Fruit fly (Drosophila melanogaster) whole organism, embryonic: ENCODE results near the gene CG6927.
A peak's percentile ranks its signal among the peaks of the same experiment; 100 is the strongest.

Experiments
- Aef1 ChIP-seq: fragments of 200-800 bp; sonication (Bioruptor generic); IDR thresholded peaks from 3 replicates; pipeline ENCODE4 v1.3.6; 2022; ENCODE audit warnings: missing biosample characterization, missing genetic modification characterization
- Asciz ChIP-seq: fragments of 200-800 bp; sonication (Bioruptor generic); optimal IDR thresholded peaks from 2 replicates; lab custom pipeline; 2017; ENCODE audit warnings: missing biosample characterization, mild to moderate bottlenecking, missing genetic modification characterization, missing genetic modification reagents
- CG10147 ChIP-seq: fragments of 200-800 bp; sonication (Bioruptor generic); optimal IDR thresholded peaks from 2 replicates; lab custom pipeline; 2019; ENCODE audit warnings: missing biosample characterization, mild to moderate bottlenecking, missing genetic modification characterization, moderate library complexity
- CG10654 ChIP-seq: fragments of 200-800 bp; sonication (Bioruptor generic); optimal IDR thresholded peaks from 2 replicates; lab custom pipeline; 2016; ENCODE audit warnings: missing biosample characterization, missing genetic modification characterization
- CG12219 ChIP-seq: fragments of 200-800 bp; sonication (Bioruptor generic); optimal IDR thresholded peaks from 3 replicates; lab custom pipeline; 2018; ENCODE audit warnings: missing biosample characterization, mild to moderate bottlenecking, missing genetic modification characterization
- CG16863 ChIP-seq: fragments of 200-800 bp; sonication (Bioruptor generic); optimal IDR thresholded peaks from 3 replicates; lab custom pipeline; 2016; ENCODE audit warnings: missing biosample characterization, missing genetic modification characterization
- CG17361 ChIP-seq: fragments of 200-800 bp; sonication (Bioruptor generic); IDR thresholded peaks from 3 replicates; pipeline ENCODE4 v1.3.6; 2022; ENCODE audit warnings: missing biosample characterization, missing genetic modification characterization
- CG17385 ChIP-seq: fragments of 200-800 bp; sonication (Bioruptor generic); optimal IDR thresholded peaks from 3 replicates; lab custom pipeline; 2018; ENCODE audit warnings: missing biosample characterization, mild to moderate bottlenecking, missing genetic modification characterization
- CG18619 ChIP-seq: fragments of 200-800 bp; sonication (Bioruptor generic); optimal IDR thresholded peaks from 3 replicates; lab custom pipeline; 2017; ENCODE audit warnings: missing biosample characterization, mild to moderate bottlenecking, missing genetic modification characterization
- CG2116 ChIP-seq: fragments of 200-800 bp; sonication (Bioruptor generic); optimal IDR thresholded peaks from 3 replicates; lab custom pipeline; 2018; ENCODE audit warnings: missing biosample characterization, mild to moderate bottlenecking, missing genetic modification characterization
- CG2129 ChIP-seq: fragments of 200-800 bp; sonication (Bioruptor generic); IDR thresholded peaks from 2 replicates; pipeline ENCODE4 v1.3.6; 2022; ENCODE audit warnings: missing biosample characterization, missing genetic modification characterization; ENCODE audit not compliant: partially characterized antibody
- CG31365 ChIP-seq: fragments of 200-800 bp; sonication (Bioruptor generic); optimal IDR thresholded peaks from 2 replicates; lab custom pipeline; 2018; ENCODE audit warnings: missing biosample characterization, mild to moderate bottlenecking, missing genetic modification characterization
- CG3281 ChIP-seq: fragments of 200-800 bp; sonication (Bioruptor generic); optimal IDR thresholded peaks from 3 replicates; lab custom pipeline; 2017; ENCODE audit warnings: missing biosample characterization, mild to moderate bottlenecking, missing genetic modification characterization
- CG4282 ChIP-seq: fragments of 200-800 bp; sonication (Bioruptor generic); optimal IDR thresholded peaks from 2 replicates; lab custom pipeline; 2016; ENCODE audit warnings: missing biosample characterization, missing genetic modification characterization
- CG5245 ChIP-seq: fragments of 200-800 bp; sonication (Bioruptor generic); optimal IDR thresholded peaks from 3 replicates; lab custom pipeline; 2016; ENCODE audit warnings: missing biosample characterization, missing genetic modification characterization
- CG7987 ChIP-seq: fragments of 200-800 bp; sonication (Bioruptor generic); optimal IDR thresholded peaks from 2 replicates; lab custom pipeline; 2018; ENCODE audit warnings: missing biosample characterization, mild to moderate bottlenecking, missing genetic modification characterization, moderate library complexity
- CG8089 ChIP-seq: fragments of 200-800 bp; sonication (Bioruptor generic); optimal IDR thresholded peaks from 3 replicates; lab custom pipeline; 2016; ENCODE audit warnings: missing biosample characterization, missing genetic modification characterization
- CG8944 ChIP-seq: fragments of 200-800 bp; sonication (Bioruptor generic); optimal IDR thresholded peaks from 3 replicates; lab custom pipeline; 2016; ENCODE audit warnings: missing biosample characterization, missing genetic modification characterization
- CG9437 ChIP-seq: fragments of 200-800 bp; sonication (Bioruptor generic); optimal IDR thresholded peaks from 2 replicates; lab custom pipeline; 2018; ENCODE audit warnings: missing biosample characterization, mild to moderate bottlenecking, missing genetic modification characterization
- CG9797 ChIP-seq: fragments of 200-800 bp; sonication (Bioruptor generic); optimal IDR thresholded peaks from 3 replicates; lab custom pipeline; 2018; ENCODE audit warnings: missing biosample characterization, mild to moderate bottlenecking, missing genetic modification characterization
- CkIIα-i1 ChIP-seq: fragments of 200-800 bp; sonication (Bioruptor generic); IDR thresholded peaks from 2 replicates; pipeline ENCODE4 v1.3.6; 2022; ENCODE audit warnings: missing biosample characterization, missing genetic modification characterization
- Dek ChIP-seq: fragments of 200-800 bp; sonication (Bioruptor generic); optimal IDR thresholded peaks from 3 replicates; lab custom pipeline; 2019; ENCODE audit warnings: missing biosample characterization, mild to moderate bottlenecking, missing genetic modification characterization, moderate library complexity
- Dp ChIP-seq: fragments of 200-800 bp; sonication (Bioruptor generic); optimal IDR thresholded peaks from 2 replicates; lab custom pipeline; 2018; ENCODE audit warnings: missing biosample characterization, mild to moderate bottlenecking, missing genetic modification characterization, moderate library complexity
- Fer3 ChIP-seq: fragments of 200-800 bp; sonication (Bioruptor generic); optimal IDR thresholded peaks from 2 replicates; lab custom pipeline; 2018; ENCODE audit warnings: missing biosample characterization, mild to moderate bottlenecking, missing genetic modification characterization, moderate library complexity
- Nf-YA ChIP-seq: fragments of 200-800 bp; sonication (Bioruptor generic); IDR thresholded peaks from 2 replicates; pipeline ENCODE4 v1.3.6; 2022; ENCODE audit warnings: missing biosample characterization, missing genetic modification characterization
- Sox102F ChIP-seq: fragments of 200-800 bp; sonication (Bioruptor generic); optimal IDR thresholded peaks from 2 replicates; lab custom pipeline; 2018; ENCODE audit warnings: missing biosample characterization, mild to moderate bottlenecking, missing genetic modification characterization, moderate library complexity
- Usf ChIP-seq: fragments of 200-800 bp; sonication (Bioruptor generic); optimal IDR thresholded peaks from 2 replicates; lab custom pipeline; 2017; ENCODE audit warnings: missing genotype, missing biosample characterization, missing genetic modification characterization
- aop ChIP-seq: fragments of 200-800 bp; sonication (Bioruptor generic); IDR thresholded peaks from 2 replicates; pipeline ENCODE4 v1.3.6; 2022; ENCODE audit warnings: missing biosample characterization, missing genetic modification characterization
- cg ChIP-seq: fragments of 200-800 bp; sonication (Bioruptor generic); optimal IDR thresholded peaks from 3 replicates; lab custom pipeline; 2019; ENCODE audit warnings: missing biosample characterization, mild to moderate bottlenecking, missing genetic modification characterization, moderate library complexity
- chn ChIP-seq: fragments of 200-800 bp; sonication (Bioruptor generic); optimal IDR thresholded peaks from 2 replicates; lab custom pipeline; 2016; ENCODE audit warnings: missing biosample characterization, missing genetic modification characterization
- ci ChIP-seq: fragments of 200-800 bp; sonication (Bioruptor generic); IDR thresholded peaks from 3 replicates; pipeline ENCODE4 v1.3.6; 2022; ENCODE audit warnings: missing biosample characterization, missing genetic modification characterization
- esg ChIP-seq: fragments of 200-800 bp; sonication (Bioruptor generic); conservative IDR thresholded peaks from 2 replicates; pipeline ENCODE4 v1.3.6; 2022; ENCODE audit warnings: missing biosample characterization, missing genetic modification characterization
- gcm2 ChIP-seq: fragments of 200-800 bp; sonication (Bioruptor generic); optimal IDR thresholded peaks from 2 replicates; lab custom pipeline; 2016; ENCODE audit warnings: missing biosample characterization, missing genetic modification characterization
- hb ChIP-seq: fragments of 200-800 bp; sonication (Bioruptor generic); IDR thresholded peaks from 3 replicates; pipeline ENCODE4 v1.3.6; 2022; ENCODE audit warnings: missing biosample characterization, missing genetic modification characterization; ENCODE audit not compliant: partially characterized antibody
- hkb ChIP-seq, 2 experiments: fragments of 200-800 bp in 1 of 2; fragments of >200 bp in 1 of 2; sonication (Bioruptor generic) in 1 of 2; IDR thresholded peaks in 1 of 2; optimal IDR thresholded peaks in 1 of 2; 2 replicates each; pipeline versions ENCODE4 v1.3.6 to Lab custom; 2017 to 2022; ENCODE audit warnings: missing biosample characterization in 1 of 2, missing genetic modification characterization in 1 of 2
- ken ChIP-seq: fragments of 200-800 bp; sonication (Bioruptor generic); IDR thresholded peaks from 3 replicates; pipeline ENCODE4 v1.3.6; 2022; ENCODE audit warnings: missing biosample characterization, missing genetic modification characterization
- lbe ChIP-seq: fragments of 200-800 bp; sonication (Bioruptor generic); optimal IDR thresholded peaks from 2 replicates; lab custom pipeline; 2016; ENCODE audit warnings: missing biosample characterization, mild to moderate bottlenecking, missing genetic modification characterization
- org-1 ChIP-seq: fragments of 200-800 bp; sonication (Bioruptor generic); optimal IDR thresholded peaks from 2 replicates; lab custom pipeline; 2017; ENCODE audit warnings: missing biosample characterization, missing genetic modification characterization
- prd ChIP-seq, 3 experiments: fragments of >200 bp in 2 of 3; fragments of 200-800 bp in 1 of 3; sonication (Bioruptor generic) in 1 of 3; optimal IDR thresholded peaks in 2 of 3; IDR thresholded peaks in 1 of 3; 2 replicates in 2 of 3; 3 replicates in 1 of 3; pipeline versions ENCODE4 v1.3.6 to Lab custom; 2017 to 2022; ENCODE audit warnings: missing biosample characterization in 1 of 3, missing genetic modification characterization in 1 of 3
- pros ChIP-seq: fragments of 200-800 bp; sonication (Bioruptor generic); optimal IDR thresholded peaks from 3 replicates; lab custom pipeline; 2019; ENCODE audit warnings: missing biosample characterization, mild to moderate bottlenecking, missing genetic modification characterization, moderate library complexity
- pum ChIP-seq: fragments of 200-800 bp; sonication (Bioruptor generic); optimal IDR thresholded peaks from 2 replicates; lab custom pipeline; 2016; ENCODE audit warnings: missing biosample characterization, missing genetic modification characterization
- run ChIP-seq: fragments of 200-800 bp; sonication (Bioruptor generic); optimal IDR thresholded peaks from 3 replicates; lab custom pipeline; 2018; ENCODE audit warnings: missing biosample characterization, mild to moderate bottlenecking, missing genetic modification characterization
- sens-2 ChIP-seq: fragments of 200-800 bp; sonication (Bioruptor generic); IDR thresholded peaks from 2 replicates; pipeline ENCODE4 v1.3.6; 2022; ENCODE audit warnings: missing biosample characterization, missing genetic modification characterization
- seq ChIP-seq: fragments of 200-800 bp; sonication (Bioruptor generic); IDR thresholded peaks from 2 replicates; pipeline ENCODE4 v1.3.6; 2022; ENCODE audit warnings: missing biosample characterization, missing genetic modification characterization
- so ChIP-seq: fragments of 200-800 bp; sonication (Bioruptor generic); IDR thresholded peaks from 3 replicates; pipeline ENCODE4 v1.3.6; 2022; ENCODE audit warnings: missing biosample characterization, missing genetic modification characterization
- sob ChIP-seq: fragments of 200-800 bp; sonication (Bioruptor generic); IDR thresholded peaks from 2 replicates; pipeline ENCODE4 v1.3.6; 2022; ENCODE audit warnings: missing biosample characterization, missing genetic modification characterization
- tin ChIP-seq: fragments of 200-800 bp; sonication (Bioruptor generic); optimal IDR thresholded peaks from 3 replicates; lab custom pipeline; 2016; ENCODE audit warnings: missing biosample characterization, missing genetic modification characterization
- tx ChIP-seq: fragments of 200-800 bp; sonication (Bioruptor generic); optimal IDR thresholded peaks from 2 replicates; lab custom pipeline; 2016; ENCODE audit warnings: missing biosample characterization, missing genetic modification characterization
- unpg ChIP-seq: fragments of 200-800 bp; sonication (Bioruptor generic); optimal IDR thresholded peaks from 3 replicates; lab custom pipeline; 2018; ENCODE audit warnings: missing biosample characterization, mild to moderate bottlenecking, missing genetic modification characterization, moderate library complexity

CG6927 gene

DNA sequence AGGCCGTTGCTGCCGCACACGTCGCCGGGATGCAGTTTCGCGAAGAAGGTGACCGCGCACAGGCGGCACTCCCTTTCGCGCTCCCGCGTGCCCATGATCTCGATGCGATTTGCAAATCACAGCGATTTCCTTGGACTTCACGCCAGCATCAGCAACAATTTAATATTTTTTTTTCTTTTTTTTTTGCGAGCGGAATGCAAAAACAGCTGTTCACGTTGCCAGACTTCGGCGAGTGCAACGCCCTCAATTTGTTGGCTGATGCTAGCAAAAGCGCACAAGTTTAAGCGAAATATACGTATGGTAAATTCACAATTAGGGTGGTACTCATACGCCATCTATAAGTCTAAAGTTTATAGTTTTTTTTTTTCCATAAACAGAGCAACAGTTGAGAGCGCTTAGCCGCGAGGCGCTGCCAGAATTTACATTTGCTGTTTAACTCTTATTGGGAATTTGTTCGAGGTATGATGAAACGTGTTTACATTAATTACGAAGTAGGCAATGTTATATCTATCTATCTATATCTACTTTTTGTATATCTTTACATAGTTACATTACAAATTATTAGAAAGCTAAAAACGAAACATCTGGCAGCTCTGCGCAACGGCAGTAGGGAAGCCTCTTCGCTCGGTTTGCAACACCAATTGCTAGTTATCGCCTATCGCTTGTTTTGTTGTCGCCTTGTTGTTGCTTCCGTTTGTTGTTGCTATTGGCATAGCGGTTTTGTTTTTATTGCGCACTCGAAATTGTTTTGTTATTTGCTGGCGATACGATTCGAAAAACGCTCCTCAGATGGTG, 11.7 kb downstream of the CG6927 start, which contains the start of the genes CG4041 and Hgsnat (continued):
- TF ChIP-seq pros (GFP tag; lab: Kevin White, UChicago) = no peak
- no peak for TF ChIP-seq CG7987
- TF ChIP-seq aop (GFP tag; lab: Robert Waterston, UW) = no peak
- TF ChIP-seq sob (GFP tag; lab: Robert Waterston, UW) = 0 out of 2 replicates have a peak, but pooled peaks have one; percentile 6
- peak; percentile 45 for TF ChIP-seq CG2116 (GFP tag; lab: Kevin White, UChicago)
- TF ChIP-seq Dek (tag; lab: Kevin White, UChicago) = no peak
- TF ChIP-seq org-1 = no peak
- peak; percentile 22 for TF ChIP-seq tin (GFP tag; lab: Kevin White, UChicago)
- TF ChIP-seq unpg (GFP tag; lab: Kevin White, UChicago) = no peak
- TF ChIP-seq Sox102F (GFP tag; lab: Kevin White, UChicago) = peak; percentile 13
- TF ChIP-seq gcm2 = no peak
- TF ChIP-seq esg (GFP tag; lab: Robert Waterston, UW) = no peak
- TF ChIP-seq CkIIα-i1 (GFP tag; lab: Robert Waterston, UW) = no peak
- TF ChIP-seq ci (GFP tag; lab: Robert Waterston, UW) = no peak
- TF ChIP-seq Fer3 (tag; lab: Kevin White, UChicago) = no peak
- TF ChIP-seq Aef1 (GFP tag; lab: Robert Waterston, UW) = peak; percentile 72
- TF ChIP-seq run = no peak
- TF ChIP-seq CG16863 (GFP tag; lab: Kevin White, UChicago) = no peak
- TF ChIP-seq CG12219 (GFP tag; lab: Kevin White, UChicago) = no peak
- TF ChIP-seq CG9437 (GFP tag; lab: Kevin White, UChicago) = no peak
- no peak for TF ChIP-seq CG8089
- TF ChIP-seq CG31365 (tag; lab: Kevin White, UChicago) = no peak
- no peak for TF ChIP-seq CG9797 (GFP tag; lab: Kevin White, UChicago)
- TF ChIP-seq CG8944 (GFP tag; lab: Kevin White, UChicago) = no peak
- TF ChIP-seq Dp (GFP tag; lab: Kevin White, UChicago) = peak; percentile 5
- no peak for TF ChIP-seq sens-2 (GFP tag; lab: Robert Waterston, UW)
- TF ChIP-seq pum = no peak
- TF ChIP-seq prd (optimal IDR thresholded peaks at IDR 0.05; lab: Kevin White, UChicago) = no peak
- no peak for TF ChIP-seq prd (GFP tag; IDR thresholded peaks at IDR 0.05; lab: Robert Waterston, UW)
- no peak for TF ChIP-seq so (GFP tag; lab: Robert Waterston, UW)
- no peak for TF ChIP-seq CG4282 (GFP tag; lab: Kevin White, UChicago)
- no peak for TF ChIP-seq seq (GFP tag; lab: Robert Waterston, UW)
- no peak for TF ChIP-seq CG2129
- no peak for TF ChIP-seq CG18619
- no peak for TF ChIP-seq hb
- TF ChIP-seq CG17361 (GFP tag; lab: Robert Waterston, UW) = peak; percentile 50; the same call in 1 of the 3 replicates
- no peak for TF ChIP-seq Usf (GFP tag; lab: Kevin White, UChicago)
- no peak for TF ChIP-seq CG17385 (GFP tag; lab: Kevin White, UChicago)
- TF ChIP-seq CG10147 (GFP tag; lab: Kevin White, UChicago) = no peak
- TF ChIP-seq hkb (optimal IDR thresholded peaks at IDR 0.05; lab: Kevin White, UChicago) = no peak
- TF ChIP-seq hkb (GFP tag; IDR thresholded peaks at IDR 0.05; lab: Robert Waterston, UW) = no peak
- no peak for TF ChIP-seq ken
- no peak for TF ChIP-seq Asciz
- TF ChIP-seq CG3281 (GFP tag; lab: Kevin White, UChicago) = peak; percentile 18
- TF ChIP-seq CG5245 = no peak
- no peak for TF ChIP-seq Nf-YA (GFP tag; lab: Robert Waterston, UW)
- peak; percentile 22 for TF ChIP-seq CG10654 (GFP tag; lab: Kevin White, UChicago)
- TF ChIP-seq cg (GFP tag; lab: Kevin White, UChicago) = no peak
- no peak for TF ChIP-seq chn (GFP tag; lab: Kevin White, UChicago)
- TF ChIP-seq lbe (GFP tag; lab: Kevin White, UChicago) = peak; percentile 26
- TF ChIP-seq tx = no peak
